Worm (Caenorhabditis elegans): ENCODE results near the gene col-87.

Gene col-87

DNA sequence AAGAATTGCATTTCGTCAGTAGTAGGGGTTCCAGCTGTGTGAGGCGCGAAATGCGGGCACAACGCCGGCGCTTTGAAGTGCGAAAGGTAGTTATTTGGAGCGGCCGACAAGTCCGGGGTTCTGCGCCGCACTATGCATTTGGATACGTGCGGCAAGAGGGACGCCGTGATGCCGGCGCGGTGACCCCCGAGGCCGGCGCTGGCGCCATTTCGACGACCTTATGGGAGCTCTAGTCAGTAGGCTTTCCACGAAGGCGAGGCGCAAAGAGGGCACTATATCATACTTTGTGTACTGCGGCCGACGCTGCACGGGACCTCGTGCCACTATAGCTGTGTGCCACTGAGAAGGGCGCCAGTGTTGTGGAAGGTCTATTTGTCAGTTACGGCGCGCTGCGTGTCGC, 2.3 kb upstream of the col-87 start:
- TF ChIP-seq flt-1 (GFP tag; IDR thresholded peaks at IDR 0.05) (0 out of 2 replicates have a peak, but pooled peaks have one; percentile 7), ref-1 (GFP tag; conservative IDR thresholded peaks at IDR 0.05) (no peak), ztf-23 (GFP tag; IDR thresholded peaks at IDR 0.05) (peak; percentile 3; the same call in 1 of the 2 replicates), cog-1 (tag; optimal IDR thresholded peaks at IDR 0.05) (no peak)

DNA sequence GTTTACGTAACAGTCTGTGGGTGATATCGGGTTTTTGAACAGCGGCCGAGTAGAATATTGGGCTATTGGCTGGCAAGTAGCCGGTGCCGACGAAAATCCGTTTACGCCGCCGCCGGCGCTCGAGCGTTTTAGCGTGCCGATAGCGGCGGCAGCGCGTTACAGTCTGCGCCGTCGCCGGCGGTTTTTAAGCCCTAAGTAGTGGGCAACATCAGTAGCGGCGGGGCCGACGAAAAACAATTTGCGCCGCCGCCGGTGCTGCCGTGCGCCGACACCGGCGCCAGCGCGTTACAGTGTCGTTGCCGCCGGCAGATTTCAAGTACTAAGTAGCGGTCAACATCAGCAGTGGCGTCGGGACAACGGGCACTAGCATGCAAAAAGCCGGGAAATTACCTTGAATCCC, 1.4 kb upstream of the col-87 start:
- no peak for TF ChIP-seq tab-1 (GFP tag; IDR thresholded peaks at IDR 0.05)

ce11 chrII:14091182-14091581, 3.3 kb downstream of the col-87 start:
- no peak for TF ChIP-seq T22C8.4 (GFP tag; IDR thresholded peaks at IDR 0.05)
- TF ChIP-seq med-1 (GFP tag; optimal IDR thresholded peaks at IDR 0.05; ENCODE audit: insufficient read depth), result no peak
- TF ChIP-seq klf-2 (GFP tag; conservative IDR thresholded peaks at IDR 0.05), result no peak
- TF ChIP-seq tab-1 (GFP tag; IDR thresholded peaks at IDR 0.05), result no peak
- no peak for TF ChIP-seq ref-1 (GFP tag; conservative IDR thresholded peaks at IDR 0.05)
- no peak for TF ChIP-seq ztf-29 (GFP tag; IDR thresholded peaks at IDR 0.05)
- TF ChIP-seq ztf-23 (GFP tag; IDR thresholded peaks at IDR 0.05), result no peak
- TF ChIP-seq cog-1 (tag; optimal IDR thresholded peaks at IDR 0.05), result no peak
- no peak for TF ChIP-seq flt-1 (GFP tag; IDR thresholded peaks at IDR 0.05)

DNA sequence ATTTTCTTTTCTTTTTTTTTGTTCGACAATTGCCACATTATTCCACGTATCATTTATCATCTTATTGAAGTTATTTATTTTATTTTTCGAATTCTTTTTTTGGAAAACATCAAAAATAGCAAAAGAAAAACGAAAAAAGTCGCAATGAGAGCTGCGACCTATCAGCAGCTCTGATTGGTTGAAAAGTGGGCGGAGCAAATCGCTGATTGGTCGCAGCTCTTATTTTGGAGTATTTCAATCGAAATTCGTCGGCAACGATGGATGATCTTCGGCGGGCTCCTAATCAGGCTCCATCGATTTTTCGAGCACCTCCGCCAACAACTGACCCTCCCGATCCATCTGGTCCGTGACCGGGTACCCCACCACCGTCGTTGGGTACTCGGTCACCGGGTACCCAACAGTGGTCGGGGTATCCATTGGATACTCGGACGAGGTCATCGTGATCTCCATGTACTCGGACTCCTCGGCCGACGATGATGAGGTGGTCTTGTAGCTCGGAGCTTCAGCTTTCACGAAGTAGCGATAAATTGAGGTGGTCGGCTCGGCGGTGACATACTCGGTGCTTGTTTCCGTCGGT, 4.6 kb downstream of the col-87 start:
- TF ChIP-seq ztf-23 (GFP tag; IDR thresholded peaks at IDR 0.05), result no peak
- no peak for TF ChIP-seq klf-2 (GFP tag; conservative IDR thresholded peaks at IDR 0.05)
- no peak for TF ChIP-seq cog-1 (tag; optimal IDR thresholded peaks at IDR 0.05)
- no peak for TF ChIP-seq flt-1 (GFP tag; IDR thresholded peaks at IDR 0.05)

DNA sequence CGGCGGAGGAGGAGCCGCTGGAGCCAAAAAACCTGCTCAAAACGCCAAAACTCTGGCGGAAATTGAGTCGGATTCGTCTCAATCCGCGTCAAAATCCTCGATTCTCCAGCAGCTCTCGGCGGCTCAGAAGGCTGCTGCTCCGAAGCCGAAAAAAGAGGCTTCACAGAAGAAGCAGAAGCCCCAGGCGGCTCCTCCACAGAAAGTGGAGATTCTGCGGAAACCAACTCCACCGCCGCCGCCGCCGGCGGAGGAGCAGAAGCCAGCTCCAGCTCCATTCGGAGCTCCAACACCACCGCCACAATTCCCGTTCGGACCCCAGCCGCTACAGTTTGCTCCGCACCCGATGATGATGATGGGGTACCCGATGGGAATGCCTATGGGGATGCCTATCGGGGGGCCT, 7.6 kb downstream of the col-87 start:
- TF ChIP-seq flt-1 (GFP tag; IDR thresholded peaks at IDR 0.05) (no peak), ref-1 (GFP tag; conservative IDR thresholded peaks at IDR 0.05) (no peak), tab-1 (GFP tag; IDR thresholded peaks at IDR 0.05) (no peak), ztf-29 (GFP tag; IDR thresholded peaks at IDR 0.05) (no peak), med-1 (GFP tag; optimal IDR thresholded peaks at IDR 0.05; ENCODE audit: insufficient read depth) (no peak), klf-2 (GFP tag; conservative IDR thresholded peaks at IDR 0.05) (no peak), cog-1 (tag; optimal IDR thresholded peaks at IDR 0.05) (no peak), T22C8.4 (GFP tag; IDR thresholded peaks at IDR 0.05) (no peak), ztf-23 (GFP tag; IDR thresholded peaks at IDR 0.05) (no peak)

- TF ChIP-seq flt-1 (GFP tag; IDR thresholded peaks at IDR 0.05) (no peak), ztf-23 (GFP tag; IDR thresholded peaks at IDR 0.05) (no peak), ztf-29 (GFP tag; IDR thresholded peaks at IDR 0.05) (no peak), T22C8.4 (GFP tag; IDR thresholded peaks at IDR 0.05) (no peak), klf-2 (GFP tag; conservative IDR thresholded peaks at IDR 0.05) (no peak), med-1 (GFP tag; optimal IDR thresholded peaks at IDR 0.05; ENCODE audit: insufficient read depth) (no peak), ref-1 (GFP tag; conservative IDR thresholded peaks at IDR 0.05) (no peak), tab-1 (GFP tag; IDR thresholded peaks at IDR 0.05) (no peak), cog-1 (tag; optimal IDR thresholded peaks at IDR 0.05) (no peak)
These were observed 16.7 kb downstream of the col-87 start for ce11 chrII:14077823-14078222.

DNA sequence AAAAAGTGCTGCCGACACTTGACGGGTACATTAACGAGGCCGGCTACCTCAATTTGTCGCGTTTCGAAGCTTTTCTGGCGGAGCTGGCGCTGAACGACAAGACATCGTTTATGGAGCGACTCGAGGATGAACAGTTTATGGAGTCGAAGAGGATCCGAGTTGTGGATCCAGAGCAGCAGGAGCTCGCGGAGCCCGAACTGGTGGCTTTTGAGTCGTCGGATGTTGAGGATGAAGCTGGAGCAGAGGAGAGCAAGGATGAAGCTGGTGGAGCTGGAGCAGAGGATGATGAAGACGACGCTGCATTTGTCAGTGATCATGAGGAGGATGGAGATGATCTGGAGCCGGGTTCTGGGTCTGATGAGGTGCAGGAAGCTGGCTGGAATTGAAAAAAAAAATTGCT, 19.7 kb downstream of the col-87 start:
- TF ChIP-seq ztf-29 (GFP tag; IDR thresholded peaks at IDR 0.05), result no peak
- TF ChIP-seq ztf-23 (GFP tag; IDR thresholded peaks at IDR 0.05), result no peak
- no peak for TF ChIP-seq tab-1 (GFP tag; IDR thresholded peaks at IDR 0.05)
- TF ChIP-seq cog-1 (tag; optimal IDR thresholded peaks at IDR 0.05), result no peak
- TF ChIP-seq T22C8.4 (GFP tag; IDR thresholded peaks at IDR 0.05), result no peak
- no peak for TF ChIP-seq flt-1 (GFP tag; IDR thresholded peaks at IDR 0.05)
- no peak for TF ChIP-seq ref-1 (GFP tag; conservative IDR thresholded peaks at IDR 0.05)
- TF ChIP-seq med-1 (GFP tag; optimal IDR thresholded peaks at IDR 0.05; ENCODE audit: insufficient read depth), result no peak

ce11 chrII:14068607-14069006, 25.9 kb downstream of the col-87 start, which contains the start of gene xrn-1:
Gene xrn-1 (plus strand): TSS chrII:14068907.
- TF ChIP-seq ztf-29 (GFP tag; IDR thresholded peaks at IDR 0.05) (no peak), flt-1 (GFP tag; IDR thresholded peaks at IDR 0.05) (no peak), ref-1 (GFP tag; conservative IDR thresholded peaks at IDR 0.05) (no peak), ztf-23 (GFP tag; IDR thresholded peaks at IDR 0.05) (no peak), T22C8.4 (GFP tag; IDR thresholded peaks at IDR 0.05) (no peak), cog-1 (tag; optimal IDR thresholded peaks at IDR 0.05) (no peak), med-1 (GFP tag; optimal IDR thresholded peaks at IDR 0.05; ENCODE audit: insufficient read depth) (no peak), klf-2 (GFP tag; conservative IDR thresholded peaks at IDR 0.05) (no peak), tab-1 (GFP tag; IDR thresholded peaks at IDR 0.05) (no peak)

ce11 chrII:14065486-14065885, 29.0 kb downstream of the col-87 start:
- no peak for TF ChIP-seq ztf-29 (GFP tag; IDR thresholded peaks at IDR 0.05)
- TF ChIP-seq ztf-23 (GFP tag; IDR thresholded peaks at IDR 0.05), result no peak
- no peak for TF ChIP-seq ref-1 (GFP tag; conservative IDR thresholded peaks at IDR 0.05)
- TF ChIP-seq cog-1 (tag; optimal IDR thresholded peaks at IDR 0.05), result no peak
- TF ChIP-seq klf-2 (GFP tag; conservative IDR thresholded peaks at IDR 0.05), result no peak
- no peak for TF ChIP-seq flt-1 (GFP tag; IDR thresholded peaks at IDR 0.05)
- no peak for TF ChIP-seq med-1 (GFP tag; optimal IDR thresholded peaks at IDR 0.05; ENCODE audit: insufficient read depth)
- TF ChIP-seq T22C8.4 (GFP tag; IDR thresholded peaks at IDR 0.05), result no peak
- no peak for TF ChIP-seq tab-1 (GFP tag; IDR thresholded peaks at IDR 0.05)

DNA sequence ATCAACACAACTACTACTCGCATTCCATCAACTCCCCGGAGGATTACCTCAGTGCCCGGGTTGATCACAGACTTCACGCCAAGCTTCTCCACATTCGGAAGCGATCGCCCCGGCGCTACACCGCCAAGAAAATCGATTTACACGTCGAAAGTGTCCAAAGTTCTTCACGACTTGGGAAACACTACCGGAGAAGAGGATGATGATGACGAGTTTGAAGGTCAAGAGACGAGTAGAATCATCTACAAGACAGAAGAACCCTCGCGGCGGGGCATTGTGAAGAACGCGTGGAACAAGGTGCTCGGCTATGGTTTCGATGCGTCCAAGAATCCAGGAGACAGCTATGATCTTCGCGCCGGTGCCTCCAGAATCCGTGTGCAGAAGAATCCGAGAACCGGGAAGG, 30.4 kb downstream of the col-87 start:
- TF ChIP-seq tab-1 (GFP tag; IDR thresholded peaks at IDR 0.05), result no peak
- no peak for TF ChIP-seq med-1 (GFP tag; optimal IDR thresholded peaks at IDR 0.05; ENCODE audit: insufficient read depth)
- TF ChIP-seq ref-1 (GFP tag; conservative IDR thresholded peaks at IDR 0.05), result no peak
- TF ChIP-seq T22C8.4 (GFP tag; IDR thresholded peaks at IDR 0.05), result no peak
- TF ChIP-seq ztf-29 (GFP tag; IDR thresholded peaks at IDR 0.05), result no peak
- TF ChIP-seq klf-2 (GFP tag; conservative IDR thresholded peaks at IDR 0.05), result no peak
- no peak for TF ChIP-seq ztf-23 (GFP tag; IDR thresholded peaks at IDR 0.05)
- TF ChIP-seq flt-1 (GFP tag; IDR thresholded peaks at IDR 0.05), result no peak
- no peak for TF ChIP-seq cog-1 (tag; optimal IDR thresholded peaks at IDR 0.05)
